Worm (Caenorhabditis elegans): ENCODE results near the gene rfc-2.
A peak's percentile ranks its signal among the peaks of the same experiment; 100 is the strongest.

rfc-2 gene

DNA sequence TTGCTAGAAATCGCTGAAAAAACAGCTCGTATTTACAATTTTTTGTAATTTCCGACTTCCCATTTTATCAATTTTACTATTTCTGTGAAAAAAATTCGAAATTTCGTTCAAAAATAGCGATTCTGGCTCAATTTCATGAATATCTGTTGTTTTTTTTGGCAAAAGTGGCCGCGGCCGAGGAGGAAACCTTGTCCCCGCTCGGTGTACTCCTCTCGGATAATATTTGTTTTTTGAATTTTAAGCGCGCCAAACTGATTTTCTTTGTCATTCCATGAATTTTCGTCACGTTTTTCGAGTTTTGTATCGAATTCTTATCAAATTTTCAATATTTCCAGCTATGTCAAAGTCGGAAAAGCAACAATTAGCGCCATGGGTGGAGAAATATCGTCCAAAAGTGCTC is at the start of gene rfc-2:
Gene rfc-2, plus strand, starts transcription at position 334 of the 400 bp plus-strand sequence.
- TF ChIP-seq nhr-25 (tag; optimal IDR thresholded peaks at IDR 0.05) (peak; percentile 23), unc-62 (GFP tag; optimal IDR thresholded peaks at IDR 0.05) (no peak), jun-1 (tag; optimal IDR thresholded peaks at IDR 0.05) (no peak), fos-1 (tag; optimal IDR thresholded peaks at IDR 0.05) (no peak), R02D3.7 (tag; optimal IDR thresholded peaks at IDR 0.05) (no peak), nhr-77 (tag; optimal IDR thresholded peaks at IDR 0.05) (no peak), aly-2 (tag; optimal IDR thresholded peaks at IDR 0.05) (no peak), mdl-1 (tag; optimal IDR thresholded peaks at IDR 0.05) (no peak), ceh-9 (tag; optimal IDR thresholded peaks at IDR 0.05) (no peak), mml-1 (tag; optimal IDR thresholded peaks at IDR 0.05) (no peak), ceh-82 (tag; optimal IDR thresholded peaks at IDR 0.05) (no peak), lsy-12 (tag; optimal IDR thresholded peaks at IDR 0.05) (no peak), nhr-11 (tag; optimal IDR thresholded peaks at IDR 0.05) (no peak), ama-1 (optimal IDR thresholded peaks at IDR 0.05) (no peak), ztf-11 (tag; optimal IDR thresholded peaks at IDR 0.05) (no peak), fkh-2 (tag; optimal IDR thresholded peaks at IDR 0.05) (no peak), nhr-43 (tag; optimal IDR thresholded peaks at IDR 0.05; ENCODE audit: poor library complexity, severe bottlenecking) (no peak), pqm-1 (tag; optimal IDR thresholded peaks at IDR 0.05) (no peak), nhr-76 (tag; optimal IDR thresholded peaks at IDR 0.05) (no peak), nhr-67 (tag; optimal IDR thresholded peaks at IDR 0.05) (no peak), sea-2 (GFP tag; optimal IDR thresholded peaks at IDR 0.05) (no peak), nhr-12 (tag; optimal IDR thresholded peaks at IDR 0.05) (no peak), elt-2 (tag; optimal IDR thresholded peaks at IDR 0.05) (no peak), elt-3 (tag; optimal IDR thresholded peaks at IDR 0.05) (no peak), fkh-10 (GFP tag; optimal IDR thresholded peaks at IDR 0.05) (no peak), pha-4 (tag; optimal IDR thresholded peaks at IDR 0.05) (peak; percentile 23), nhr-28 (tag; optimal IDR thresholded peaks at IDR 0.05) (no peak), snpc-4 (tag; optimal IDR thresholded peaks at IDR 0.05) (no peak), eor-1 (tag; optimal IDR thresholded peaks at IDR 0.05) (no peak), ZK546.5 (tag; optimal IDR thresholded peaks at IDR 0.05) (no peak), ceh-16 (tag; optimal IDR thresholded peaks at IDR 0.05) (no peak), egl-5 (tag; optimal IDR thresholded peaks at IDR 0.05) (no peak), lin-15B (tag; optimal IDR thresholded peaks at IDR 0.05) (peak; percentile 65), ceh-28 (tag; optimal IDR thresholded peaks at IDR 0.05) (no peak), hmg-11 (tag; optimal IDR thresholded peaks at IDR 0.05) (peak; percentile 45), nhr-237 (tag; optimal IDR thresholded peaks at IDR 0.05) (no peak), skn-1 (tag; optimal IDR thresholded peaks at IDR 0.05) (no peak), unc-39 (tag; optimal IDR thresholded peaks at IDR 0.05) (no peak), lin-39 (tag; optimal IDR thresholded peaks at IDR 0.05) (no peak), zag-1 (tag; optimal IDR thresholded peaks at IDR 0.05) (no peak), nfya-1 (tag; optimal IDR thresholded peaks at IDR 0.05; ENCODE audit: insufficient read depth) (peak; percentile 16), nhr-23 (tag; optimal IDR thresholded peaks at IDR 0.05) (no peak), tbx-2 (tag; optimal IDR thresholded peaks at IDR 0.05) (no peak)

DNA sequence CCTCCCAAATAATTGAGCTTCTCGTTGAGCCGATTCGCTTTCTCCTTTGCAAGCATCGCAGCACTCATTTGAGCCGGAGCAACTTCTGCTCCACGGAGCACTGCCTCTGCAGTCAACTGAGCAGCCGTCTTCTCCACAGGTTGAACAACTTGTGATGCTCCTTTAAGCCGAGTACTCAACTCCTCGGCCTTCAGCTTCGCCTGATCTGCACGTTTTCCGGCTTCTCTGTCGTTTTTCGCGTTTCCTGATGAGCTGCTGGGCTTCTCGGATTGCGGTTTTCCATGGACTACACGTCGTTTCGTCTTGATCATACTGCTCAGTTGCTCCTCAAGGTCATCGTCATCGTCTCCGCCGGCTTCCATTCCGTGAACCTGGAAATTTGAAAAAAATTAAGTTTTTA is 48.1 kb upstream of the rfc-2 start:
- TF ChIP-seq ceh-28 (tag; optimal IDR thresholded peaks at IDR 0.05) (no peak), aly-2 (tag; optimal IDR thresholded peaks at IDR 0.05) (no peak), fos-1 (tag; optimal IDR thresholded peaks at IDR 0.05) (no peak), ceh-9 (tag; optimal IDR thresholded peaks at IDR 0.05) (no peak), pha-4 (tag; optimal IDR thresholded peaks at IDR 0.05) (no peak), lin-15B (tag; optimal IDR thresholded peaks at IDR 0.05) (no peak), elt-2 (tag; optimal IDR thresholded peaks at IDR 0.05) (no peak), mdl-1 (tag; optimal IDR thresholded peaks at IDR 0.05) (no peak), R02D3.7 (tag; optimal IDR thresholded peaks at IDR 0.05) (no peak), daf-12 (tag; optimal IDR thresholded peaks at IDR 0.05) (no peak), ztf-11 (tag; optimal IDR thresholded peaks at IDR 0.05) (no peak), lsy-12 (tag; optimal IDR thresholded peaks at IDR 0.05) (no peak), fkh-2 (tag; optimal IDR thresholded peaks at IDR 0.05) (no peak), skn-1 (tag; optimal IDR thresholded peaks at IDR 0.05) (no peak), unc-39 (tag; optimal IDR thresholded peaks at IDR 0.05) (no peak), ceh-82 (tag; optimal IDR thresholded peaks at IDR 0.05) (no peak), nfya-1 (tag; optimal IDR thresholded peaks at IDR 0.05; ENCODE audit: insufficient read depth) (no peak), ceh-16 (tag; optimal IDR thresholded peaks at IDR 0.05) (no peak), nhr-76 (tag; optimal IDR thresholded peaks at IDR 0.05) (no peak)

Data from whole organism, L3 larva.